Worm (Caenorhabditis elegans) whole organism, mixed stage, embryonic: ENCODE results near the gene Y47D7A.6.

Source experiments
- M03D4.4 ChIP-seq: sonication (generic microtip); optimal IDR thresholded peaks from 2 replicates; lab custom pipeline; 2017; ENCODE audit warnings: mild to moderate bottlenecking, missing genetic modification characterization, missing compliant biosample characterization
- bed-3 ChIP-seq: fragments of 200-800 bp; sonication (Bioruptor generic); optimal IDR thresholded peaks from 3 replicates; lab custom pipeline; 2018; ENCODE audit warnings: mild to moderate bottlenecking, missing genetic modification characterization, moderate library complexity, missing compliant biosample characterization
- blmp-1 ChIP-seq: fragments of 150-350 bp; optimal IDR thresholded peaks from 2 replicates; lab custom pipeline; 2014; ENCODE audit warnings: missing biosample characterization, missing genetic modification characterization
- ceh-39 ChIP-seq: fragments of 150-350 bp; optimal IDR thresholded peaks from 2 replicates; lab custom pipeline; 2014; ENCODE audit warnings: missing biosample characterization, missing genetic modification characterization
- ceh-43 ChIP-seq: fragments of 200-800 bp; sonication (Bioruptor generic); optimal IDR thresholded peaks from 2 replicates; lab custom pipeline; 2018; ENCODE audit warnings: mild to moderate bottlenecking, missing genetic modification characterization, moderate library complexity, missing compliant biosample characterization
- ces-1 ChIP-seq: fragments of 150-350 bp; optimal IDR thresholded peaks from 2 replicates; lab custom pipeline; 2014; ENCODE audit warnings: missing biosample characterization, missing genetic modification reagents, missing genetic modification characterization
- cnd-1 ChIP-seq: fragments of 200-800 bp; sonication (Bioruptor generic); optimal IDR thresholded peaks from 2 replicates; lab custom pipeline; 2018; ENCODE audit warnings: mild to moderate bottlenecking, missing genetic modification characterization, missing compliant biosample characterization
- drap-1 ChIP-seq: fragments of 200-800 bp; sonication (Bioruptor generic); optimal IDR thresholded peaks from 3 replicates; lab custom pipeline; 2018; ENCODE audit warnings: mild to moderate bottlenecking, missing genetic modification characterization, missing compliant biosample characterization
- elt-1 ChIP-seq: sonication (generic microtip); optimal IDR thresholded peaks from 2 replicates; lab custom pipeline; 2017; ENCODE audit warnings: missing genetic modification characterization, mild to moderate bottlenecking, missing compliant biosample characterization, antibody characterized with exemption, moderate library complexity, borderline replicate concordance; ENCODE audit not compliant: insufficient read depth
- elt-3 ChIP-seq: fragments of 150-350 bp; optimal IDR thresholded peaks from 2 replicates; lab custom pipeline; 2014; ENCODE audit warnings: missing biosample characterization, missing genetic modification characterization
- flh-1 ChIP-seq: fragments of 200-800 bp; sonication (Bioruptor generic); optimal IDR thresholded peaks from 2 replicates; lab custom pipeline; 2018; ENCODE audit warnings: mild to moderate bottlenecking, missing genetic modification characterization, moderate library complexity, missing compliant biosample characterization
- ham-2 ChIP-seq: fragments of 200-800 bp; sonication (Bioruptor generic); optimal IDR thresholded peaks from 2 replicates; lab custom pipeline; 2018; ENCODE audit warnings: mild to moderate bottlenecking, missing genetic modification characterization, missing compliant biosample characterization
- hlh-1 ChIP-seq: fragments of 150-350 bp; optimal IDR thresholded peaks from 2 replicates; lab custom pipeline; 2014; ENCODE audit warnings: missing biosample characterization, missing genetic modification reagents, missing genetic modification characterization
- lin-13 ChIP-seq: fragments of 150-350 bp; optimal IDR thresholded peaks from 2 replicates; lab custom pipeline; 2014; ENCODE audit warnings: missing biosample characterization, missing genetic modification characterization
- lin-32 ChIP-seq: fragments of 200-800 bp; sonication (Bioruptor generic); optimal IDR thresholded peaks from 2 replicates; lab custom pipeline; 2018; ENCODE audit warnings: mild to moderate bottlenecking, missing genetic modification characterization, missing compliant biosample characterization
- lsy-2 ChIP-seq: fragments of 150-350 bp; optimal IDR thresholded peaks from 2 replicates; lab custom pipeline; 2014; ENCODE audit warnings: missing biosample characterization, missing genetic modification characterization
- mep-1 ChIP-seq: fragments of 150-350 bp; optimal IDR thresholded peaks from 2 replicates; lab custom pipeline; 2017; ENCODE audit warnings: missing biosample characterization, missing genetic modification reagents, missing genetic modification characterization, inconsistent platforms
- mls-2 ChIP-seq: sonication (generic microtip); optimal IDR thresholded peaks from 2 replicates; lab custom pipeline; 2016; ENCODE audit warnings: mild to moderate bottlenecking, missing genetic modification characterization, moderate library complexity, missing compliant biosample characterization
- nhr-12 ChIP-seq: fragments of 150-350 bp; optimal IDR thresholded peaks from 2 replicates; lab custom pipeline; 2014; ENCODE audit warnings: missing biosample characterization, missing genetic modification characterization
- nhr-2 ChIP-seq: fragments of 150-350 bp; optimal IDR thresholded peaks from 2 replicates; lab custom pipeline; 2014; ENCODE audit warnings: missing biosample characterization, missing genetic modification characterization
- nhr-28 ChIP-seq: fragments of 150-350 bp; optimal IDR thresholded peaks from 2 replicates; lab custom pipeline; 2014; ENCODE audit warnings: missing biosample characterization, missing genetic modification characterization
- nhr-76 ChIP-seq: sonication (generic microtip); optimal IDR thresholded peaks from 2 replicates; lab custom pipeline; 2017; ENCODE audit warnings: missing biosample characterization, missing genetic modification characterization
- pha-4 ChIP-seq: fragments of 150-350 bp; optimal IDR thresholded peaks from 2 replicates; lab custom pipeline; 2018; ENCODE audit warnings: missing biosample characterization, missing genetic modification reagents, missing genetic modification characterization
- sem-2 ChIP-seq: fragments of 200-800 bp; sonication (Bioruptor generic); optimal IDR thresholded peaks from 2 replicates; lab custom pipeline; 2018; ENCODE audit warnings: mild to moderate bottlenecking, missing genetic modification characterization, missing compliant biosample characterization
- snpc-4 ChIP-seq: fragments of 150-350 bp; optimal IDR thresholded peaks from 2 replicates; lab custom pipeline; 2014; ENCODE audit warnings: missing biosample characterization, missing genetic modification characterization
- tbx-8 ChIP-seq: fragments of 200-800 bp; sonication (Bioruptor generic); optimal IDR thresholded peaks from 2 replicates; lab custom pipeline; 2018; ENCODE audit warnings: mild to moderate bottlenecking, missing genetic modification characterization, moderate library complexity, missing compliant biosample characterization
- unc-120 ChIP-seq: sonication (generic microtip); optimal IDR thresholded peaks from 2 replicates; lab custom pipeline; 2017; ENCODE audit warnings: missing genetic modification characterization, missing compliant biosample characterization; ENCODE audit not compliant: poor library complexity, severe bottlenecking
- unc-39 ChIP-seq: fragments of 150-350 bp; optimal IDR thresholded peaks from 2 replicates; lab custom pipeline; 2014; ENCODE audit warnings: missing biosample characterization, missing genetic modification characterization
- unc-62 ChIP-seq: fragments of 150-350 bp; optimal IDR thresholded peaks from 2 replicates; lab custom pipeline; 2014; ENCODE audit warnings: missing biosample characterization, missing genetic modification reagents, missing genetic modification characterization
- zip-8 ChIP-seq: fragments of 150-350 bp; optimal IDR thresholded peaks from 2 replicates; lab custom pipeline; 2014; ENCODE audit warnings: missing biosample characterization, missing genetic modification characterization
- ztf-11 ChIP-seq: fragments of 150-350 bp; optimal IDR thresholded peaks from 2 replicates; lab custom pipeline; 2014; ENCODE audit warnings: missing biosample characterization, missing genetic modification characterization

Gene Y47D7A.6

DNA sequence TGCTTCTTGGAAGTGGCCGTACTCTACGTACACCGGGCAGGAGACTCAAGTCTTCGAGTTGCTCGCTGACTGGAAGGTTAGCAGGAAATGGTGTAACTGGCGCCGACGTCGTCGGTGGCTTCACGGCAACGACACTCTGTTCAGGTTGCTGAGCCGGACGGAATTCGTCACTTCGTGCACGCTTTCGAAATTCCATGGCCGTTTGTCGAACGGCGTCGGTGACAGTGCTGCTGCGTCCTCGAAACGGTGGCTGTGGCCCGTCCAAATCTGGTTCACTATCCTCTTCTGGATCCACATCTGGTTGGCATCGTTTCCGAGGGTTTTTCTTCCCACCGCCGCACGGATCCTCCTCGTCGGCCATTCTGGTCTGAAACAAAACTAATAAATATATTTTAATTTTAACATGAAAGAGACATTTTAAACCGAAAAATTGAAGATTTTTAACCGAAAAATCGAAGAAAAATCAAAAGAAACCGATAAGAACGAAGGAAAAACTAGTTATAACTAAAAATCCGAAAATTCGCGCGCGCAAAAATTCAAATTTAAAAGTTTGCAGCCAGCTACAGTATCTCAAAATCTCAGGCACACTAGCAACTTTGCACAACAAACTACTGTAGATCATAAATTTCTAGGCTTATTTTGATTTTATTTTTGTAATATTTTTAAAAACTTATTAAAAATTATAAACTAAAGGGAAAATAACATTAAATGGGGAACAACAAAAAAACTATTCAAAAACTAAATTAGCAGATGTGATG is 42.0 kb downstream of the Y47D7A.6 start, which contains the start of gene F32D1.7:
Gene F32D1.7, minus strand, starts transcription at position 367 of the 758 bp plus-strand sequence.
- TF ChIP-seq ham-2 (GFP tag; lab: Kevin White, UChicago) (no peak), pha-4 (tag; lab: Kevin White, UChicago) (no peak), mep-1 (tag; lab: Kevin White, UChicago) (no peak), ceh-43 (GFP tag; lab: Kevin White, UChicago) (no peak), snpc-4 (tag; lab: Kevin White, UChicago) (no peak), elt-3 (tag; lab: Kevin White, UChicago) (no peak), nhr-28 (tag; lab: Kevin White, UChicago) (no peak), elt-1 (tag; lab: Kevin White, UChicago) (no peak), cnd-1 (tag; lab: Kevin White, UChicago) (no peak), unc-62 (GFP tag; lab: Kevin White, UChicago) (no peak), zip-8 (tag; lab: Kevin White, UChicago) (no peak), ces-1 (GFP tag; lab: Kevin White, UChicago) (no peak), lsy-2 (no peak), unc-120 (tag; lab: Kevin White, UChicago) (no peak), flh-1 (GFP tag; lab: Kevin White, UChicago) (no peak)

DNA sequence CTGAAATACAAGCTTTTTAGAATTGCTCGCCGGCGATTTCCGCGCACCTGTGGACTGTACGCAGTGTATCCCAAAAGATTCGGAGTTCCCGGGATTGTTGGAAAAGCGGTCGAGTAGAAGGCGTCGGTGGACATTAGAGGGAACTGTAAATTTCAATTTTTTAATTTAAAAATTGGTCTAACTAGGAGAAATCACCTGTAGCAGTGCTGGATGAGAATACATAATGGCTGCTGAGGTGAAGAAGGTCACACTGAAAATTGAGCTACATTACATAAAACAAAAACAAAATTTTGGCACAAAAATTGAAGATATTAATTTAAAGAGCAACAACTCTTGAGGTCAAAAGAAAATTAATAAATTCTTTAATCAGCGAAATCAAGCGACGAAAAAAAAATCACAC is 43.4 kb downstream of the Y47D7A.6 start, which contains the start of gene neg-1:
Gene neg-1, minus strand, starts transcription at position 250 of the 400 bp plus-strand sequence.
- TF ChIP-seq lin-32: no peak

DNA sequence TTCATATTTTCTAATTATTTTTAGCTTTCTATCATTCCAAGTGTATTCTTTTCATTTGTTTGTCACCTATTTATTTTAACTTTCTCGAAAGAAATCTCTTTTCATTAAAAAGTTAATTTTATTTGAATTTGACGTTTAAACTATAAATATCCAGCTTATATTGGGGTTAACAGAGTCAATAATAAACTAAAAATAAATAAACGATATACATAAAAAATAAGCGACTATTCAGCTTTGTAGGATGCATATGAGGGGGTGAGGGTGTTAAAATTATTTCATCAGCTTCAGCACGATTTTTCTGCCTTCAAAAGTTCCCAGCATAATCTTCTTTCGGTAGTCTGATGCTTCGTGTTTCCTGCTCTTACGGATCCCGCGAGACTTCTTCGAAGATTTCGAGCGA is 44.4 kb downstream of the Y47D7A.6 start:
- no peak for TF ChIP-seq ceh-43 (GFP tag; lab: Kevin White, UChicago)
- no peak for TF ChIP-seq nhr-2 (tag; lab: Kevin White, UChicago)
- TF ChIP-seq tbx-8 (GFP tag; lab: Kevin White, UChicago): no peak
- no peak for TF ChIP-seq drap-1 (GFP tag; lab: Kevin White, UChicago)
- TF ChIP-seq mls-2: no peak
- TF ChIP-seq unc-39 (tag; lab: Kevin White, UChicago): no peak
- no peak for TF ChIP-seq ztf-11
- TF ChIP-seq M03D4.4 (tag; lab: Kevin White, UChicago): no peak
- TF ChIP-seq lin-13 (tag; lab: Kevin White, UChicago): no peak
- TF ChIP-seq sem-2: no peak
- TF ChIP-seq nhr-28 (tag; lab: Kevin White, UChicago): no peak
- no peak for TF ChIP-seq bed-3 (GFP tag; lab: Kevin White, UChicago)
- no peak for TF ChIP-seq ham-2 (GFP tag; lab: Kevin White, UChicago)
- TF ChIP-seq nhr-76 (tag; lab: Kevin White, UChicago): no peak
- no peak for TF ChIP-seq cnd-1 (tag; lab: Kevin White, UChicago)
- no peak for TF ChIP-seq mep-1 (tag; lab: Kevin White, UChicago)
- no peak for TF ChIP-seq hlh-1 (tag; lab: Kevin White, UChicago)
- no peak for TF ChIP-seq ceh-39 (tag; lab: Kevin White, UChicago)

DNA sequence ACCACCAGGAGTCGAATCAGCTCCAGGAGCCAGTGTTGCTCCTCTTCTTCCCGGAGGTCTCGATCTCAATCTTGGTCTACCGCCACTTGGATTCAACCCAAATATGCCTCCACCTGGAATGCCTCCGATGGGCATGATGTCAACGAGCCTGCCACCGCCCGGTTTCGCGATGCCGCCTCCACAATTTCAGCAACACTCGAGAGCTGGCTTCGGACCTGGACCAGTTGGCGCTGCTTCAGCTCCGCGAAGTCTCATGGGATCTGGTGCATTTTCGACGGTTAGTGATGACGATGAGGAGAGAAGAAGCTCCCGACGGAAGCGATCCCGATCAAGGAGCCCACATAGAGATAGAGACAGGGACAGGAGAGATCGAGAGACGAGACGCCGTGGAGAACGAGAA is 45.0 kb downstream of the Y47D7A.6 start:
- no peak for TF ChIP-seq ces-1 (GFP tag; lab: Kevin White, UChicago)
- no peak for TF ChIP-seq unc-62 (GFP tag; lab: Kevin White, UChicago)
- no peak for TF ChIP-seq nhr-12 (tag; lab: Kevin White, UChicago)
- TF ChIP-seq tbx-8 (GFP tag; lab: Kevin White, UChicago): no peak
- no peak for TF ChIP-seq blmp-1
- no peak for TF ChIP-seq unc-120 (tag; lab: Kevin White, UChicago)
- TF ChIP-seq nhr-2 (tag; lab: Kevin White, UChicago): no peak
